Worm (Caenorhabditis elegans): Measurements from ENCODE around the gene F13E9.12.

The F13E9.12 gene

DNA sequence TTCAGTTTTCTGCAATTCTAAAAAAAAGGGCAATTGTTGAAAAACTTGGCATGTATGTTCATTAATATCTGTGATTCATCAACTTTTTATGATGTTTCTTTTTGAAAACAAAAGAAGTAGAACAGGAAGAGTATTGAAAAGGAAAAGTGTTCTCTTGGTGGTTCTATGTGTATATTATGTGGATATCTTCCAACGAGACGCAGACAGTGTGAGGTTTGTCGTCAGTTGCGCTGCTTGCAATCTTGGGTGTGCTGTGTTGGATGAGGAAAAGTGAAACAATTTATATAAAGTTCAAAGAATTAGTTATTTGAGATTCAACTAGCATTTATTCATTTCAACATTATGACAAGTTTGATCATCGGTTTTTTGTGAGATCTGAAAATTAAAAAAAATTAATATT is 22.0 kb downstream of the F13E9.12 start (continued):
- no peak for TF ChIP-seq nhr-21 (tag; optimal IDR thresholded peaks at IDR 0.05)
- no peak for TF ChIP-seq sma-9 (GFP tag; optimal IDR thresholded peaks at IDR 0.05)
- no peak for TF ChIP-seq sma-9 (tag; optimal IDR thresholded peaks at IDR 0.05)
- no peak for TF ChIP-seq ama-1 (optimal IDR thresholded peaks at IDR 0.05)
- TF ChIP-seq fos-1 (tag; optimal IDR thresholded peaks at IDR 0.05), result peak; percentile 23
- no peak for TF ChIP-seq peb-1 (tag; optimal IDR thresholded peaks at IDR 0.05)
- peak; percentile 46 for TF ChIP-seq C34F6.9 (tag; optimal IDR thresholded peaks at IDR 0.05)
- no peak for TF ChIP-seq ztf-4 (tag; optimal IDR thresholded peaks at IDR 0.05)

DNA sequence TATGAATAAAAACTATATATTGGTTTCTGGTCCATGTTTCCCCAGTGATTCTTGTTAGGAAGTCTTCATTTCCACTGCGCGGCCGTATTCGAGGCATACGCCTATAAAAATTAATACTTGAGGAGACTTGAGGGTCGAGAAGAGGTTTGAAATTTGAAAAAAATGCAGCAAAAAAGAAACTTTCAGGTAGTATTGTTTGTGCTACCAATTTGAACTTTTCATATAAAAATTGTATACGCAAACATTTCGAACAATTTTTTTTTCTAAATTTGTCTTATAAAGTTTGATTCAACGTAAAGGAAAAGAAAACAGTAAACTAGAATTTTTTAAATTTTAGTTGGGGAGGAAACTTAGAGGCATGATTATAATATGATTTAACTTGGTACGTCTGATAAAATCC is 22.6 kb downstream of the F13E9.12 start, which contains the start of gene T11G6.4:
Gene T11G6.4, minus strand, starts transcription at position 101 of the 400 bp plus-strand sequence.
- TF ChIP-seq unc-39 (tag; optimal IDR thresholded peaks at IDR 0.05) (no peak), ceh-82 (tag; optimal IDR thresholded peaks at IDR 0.05) (no peak), crh-2 (tag; optimal IDR thresholded peaks at IDR 0.05) (no peak), mdl-1 (tag; optimal IDR thresholded peaks at IDR 0.05) (no peak), snpc-4 (tag; optimal IDR thresholded peaks at IDR 0.05) (no peak), sem-4 (tag; optimal IDR thresholded peaks at IDR 0.05) (no peak), egl-27 (tag; optimal IDR thresholded peaks at IDR 0.05) (no peak), lin-11 (tag; optimal IDR thresholded peaks at IDR 0.05) (no peak), ztf-4 (tag; optimal IDR thresholded peaks at IDR 0.05) (no peak)

DNA sequence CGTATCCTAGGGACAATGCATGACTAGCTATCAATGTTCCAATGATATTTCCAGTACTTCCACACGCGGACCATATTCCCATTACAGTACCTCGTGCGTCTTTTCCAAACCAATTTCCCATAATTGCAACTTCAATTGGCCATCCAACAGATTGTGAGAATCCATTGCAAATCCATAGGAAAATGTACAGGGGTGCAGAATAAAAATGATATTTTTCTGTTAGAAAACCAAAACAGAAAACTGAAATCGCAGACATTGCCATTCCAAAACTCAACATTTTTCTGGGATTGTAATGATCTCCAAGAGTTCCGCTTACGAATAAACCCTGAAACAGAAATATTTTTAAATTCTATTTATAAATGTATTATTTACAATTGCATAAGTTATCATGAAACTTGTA is 23.3 kb downstream of the F13E9.12 start:
- no peak for TF ChIP-seq F13H6.1 (tag; optimal IDR thresholded peaks at IDR 0.05)

DNA sequence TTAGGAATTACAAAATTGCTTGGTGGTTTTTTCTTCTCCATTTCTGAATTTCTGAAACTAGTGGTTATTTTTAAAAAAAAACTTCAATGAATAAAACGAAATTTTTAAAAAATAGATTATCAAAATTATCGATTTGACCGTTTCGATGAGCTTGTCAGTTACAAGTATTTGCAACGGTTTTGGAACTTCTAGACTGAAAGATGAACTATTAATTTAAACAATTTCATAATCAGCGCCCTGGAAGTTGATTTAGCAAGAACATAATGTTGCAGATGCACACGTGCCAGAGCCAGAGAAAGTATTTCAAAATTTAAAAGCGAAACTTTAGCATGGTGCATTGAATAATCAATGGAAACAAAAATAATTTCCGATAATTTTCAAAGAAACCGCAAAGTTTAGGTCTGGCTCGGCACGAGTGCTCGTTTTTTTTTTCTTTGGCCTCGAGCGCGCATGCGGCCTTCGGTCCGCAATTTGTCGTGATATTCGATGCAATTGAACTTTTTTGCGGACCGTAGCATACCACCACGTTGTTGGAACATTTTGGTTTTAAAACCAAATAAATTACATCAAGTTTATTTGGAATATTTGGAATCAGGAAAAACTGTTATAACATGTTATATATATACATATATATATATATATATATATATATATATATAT is 31.6 kb downstream of the F13E9.12 start, which contains the start of gene T11G6.5:
Gene T11G6.5, minus strand, starts transcription at position 51 of the 660 bp plus-strand sequence.
- TF ChIP-seq snpc-4 (tag; optimal IDR thresholded peaks at IDR 0.05), result no peak
- TF ChIP-seq lsy-2 (tag; optimal IDR thresholded peaks at IDR 0.05), result peak; percentile 76 to 95
- TF ChIP-seq nhr-129 (tag; optimal IDR thresholded peaks at IDR 0.05), result peak; percentile 19
- no peak for TF ChIP-seq alr-1 (tag; optimal IDR thresholded peaks at IDR 0.05)
- peak; percentile 48 for TF ChIP-seq C34F6.9 (tag; optimal IDR thresholded peaks at IDR 0.05)
- peak; percentile 41 for TF ChIP-seq unc-55 (GFP tag; optimal IDR thresholded peaks at IDR 0.05)
- TF ChIP-seq lin-13 (GFP tag; optimal IDR thresholded peaks at IDR 0.05), result peak; percentile 26
- peak; percentile 7 for TF ChIP-seq F13H6.1 (tag; optimal IDR thresholded peaks at IDR 0.05)
- TF ChIP-seq ztf-1 (GFP tag; conservative IDR thresholded peaks at IDR 0.05), result no peak

DNA sequence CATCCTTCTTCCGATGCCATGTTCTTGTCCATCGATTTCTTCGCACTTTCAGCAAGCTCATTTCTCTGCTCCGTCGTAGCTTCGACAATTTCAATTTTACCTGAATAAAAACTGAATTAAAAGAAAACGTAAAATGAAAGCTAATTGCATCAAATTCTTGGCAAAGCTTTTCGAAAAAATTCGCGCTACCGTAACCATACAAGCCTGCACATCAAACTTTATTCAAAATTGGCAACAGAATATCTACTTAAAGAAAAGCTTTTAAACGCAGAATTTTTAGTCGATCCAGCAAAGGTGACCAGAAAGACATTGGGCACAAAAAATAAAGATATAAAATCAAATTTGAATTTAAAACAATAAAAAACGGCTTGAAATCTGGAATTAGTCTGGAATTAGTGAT is 32.2 kb downstream of the F13E9.12 start:
- TF ChIP-seq aly-2 (tag; optimal IDR thresholded peaks at IDR 0.05) (no peak), nhr-10 (tag; optimal IDR thresholded peaks at IDR 0.05) (no peak), lin-11 (tag; optimal IDR thresholded peaks at IDR 0.05) (no peak), sma-3 (GFP tag; optimal IDR thresholded peaks at IDR 0.05) (no peak), zag-1 (tag; optimal IDR thresholded peaks at IDR 0.05) (no peak), sma-9 (GFP tag; optimal IDR thresholded peaks at IDR 0.05) (no peak), sma-9 (tag; optimal IDR thresholded peaks at IDR 0.05) (no peak), mdl-1 (tag; optimal IDR thresholded peaks at IDR 0.05) (no peak), dmd-4 (tag; optimal IDR thresholded peaks at IDR 0.05) (no peak), nhr-237 (tag; optimal IDR thresholded peaks at IDR 0.05) (no peak), elt-3 (tag; optimal IDR thresholded peaks at IDR 0.05) (no peak), lsy-2 (tag; optimal IDR thresholded peaks at IDR 0.05) (no peak), mbf-1 (tag; optimal IDR thresholded peaks at IDR 0.05) (no peak), ztf-1 (GFP tag; conservative IDR thresholded peaks at IDR 0.05) (no peak), snpc-4 (tag; optimal IDR thresholded peaks at IDR 0.05) (no peak), elt-1 (tag; optimal IDR thresholded peaks at IDR 0.05) (no peak), Y55F3AM.14 (GFP tag; optimal IDR thresholded peaks at IDR 0.05) (no peak), C34F6.9 (tag; optimal IDR thresholded peaks at IDR 0.05) (no peak)

DNA sequence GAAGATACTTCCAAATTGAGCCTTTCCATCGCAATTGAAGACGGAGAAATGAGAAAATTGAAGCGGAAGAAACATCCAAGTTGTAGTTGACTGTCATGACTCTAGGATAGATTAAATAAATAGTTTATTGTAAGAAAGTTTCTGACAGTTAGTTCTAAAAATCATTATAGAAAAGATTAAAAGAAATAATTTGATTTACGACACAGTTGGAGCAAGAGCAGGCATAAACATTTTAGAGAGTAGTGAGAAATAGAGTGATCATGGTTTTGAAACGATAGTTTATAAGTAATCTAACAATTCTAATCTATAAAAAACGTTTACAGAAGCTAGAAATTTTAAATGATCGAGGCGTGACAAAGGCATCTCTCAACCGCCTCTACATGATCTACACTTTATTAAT is 42.3 kb downstream of the F13E9.12 start, which contains the start of gene best-15:
Gene best-15, minus strand, starts transcription at position 101 of the 400 bp plus-strand sequence.
- TF ChIP-seq nhr-21 (tag; optimal IDR thresholded peaks at IDR 0.05) (no peak), unc-62 (GFP tag; optimal IDR thresholded peaks at IDR 0.05) (no peak), zag-1 (tag; optimal IDR thresholded peaks at IDR 0.05) (no peak), skn-1 (tag; optimal IDR thresholded peaks at IDR 0.05) (no peak), ceh-82 (tag; optimal IDR thresholded peaks at IDR 0.05) (no peak), dmd-4 (tag; optimal IDR thresholded peaks at IDR 0.05) (no peak), mbf-1 (tag; optimal IDR thresholded peaks at IDR 0.05) (no peak), nhr-25 (tag; optimal IDR thresholded peaks at IDR 0.05) (no peak), nhr-237 (tag; optimal IDR thresholded peaks at IDR 0.05) (no peak), lsy-2 (tag; optimal IDR thresholded peaks at IDR 0.05) (no peak), sma-9 (GFP tag; optimal IDR thresholded peaks at IDR 0.05) (no peak), sma-9 (tag; optimal IDR thresholded peaks at IDR 0.05) (no peak), snpc-4 (tag; optimal IDR thresholded peaks at IDR 0.05) (no peak), nhr-6 (tag; optimal IDR thresholded peaks at IDR 0.05) (no peak), peb-1 (tag; optimal IDR thresholded peaks at IDR 0.05) (no peak)
